Worm (Caenorhabditis elegans): ENCODE results near the gene F08F3.1.

ce11 chrV:5433020-5433419 lies 12.9 kb upstream of the F08F3.1 start, which contains the start of gene acl-6:
- TF ChIP-seq sea-1 (GFP tag; conservative IDR thresholded peaks at IDR 0.05) = no peak
- TF ChIP-seq ama-1 (optimal IDR thresholded peaks at IDR 0.05) = no peak
- TF ChIP-seq flt-1 (GFP tag; IDR thresholded peaks at IDR 0.05) = no peak
